Worm (Caenorhabditis elegans) whole organism, dauer: ENCODE measurements around the gene srx-125.

Experiments
- unc-62 ChIP-seq: sonication (generic microtip); optimal IDR thresholded peaks from 2 replicates; lab custom pipeline; 2017; ENCODE audit warnings: missing biosample characterization, missing genetic modification reagents, missing genetic modification characterization

Gene srx-125

DNA sequence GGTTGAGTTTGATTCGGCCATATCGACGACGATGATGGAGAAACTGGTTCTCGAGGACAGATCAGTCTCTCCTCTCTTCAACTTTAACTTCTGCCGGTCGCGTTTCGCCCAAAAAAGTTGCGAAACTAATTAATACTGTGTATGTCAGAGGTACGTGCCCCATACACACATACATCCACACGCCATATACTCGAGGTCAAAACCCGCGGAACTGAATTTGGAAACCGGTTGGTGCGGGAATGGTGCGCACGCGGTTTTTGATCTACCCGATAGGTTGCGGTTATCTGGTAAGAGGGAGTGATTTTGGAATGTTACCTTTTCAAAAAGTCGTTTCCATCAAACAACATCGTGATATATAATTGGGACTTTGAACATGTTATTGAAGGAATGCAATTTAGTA lies 13.1 kb downstream of the srx-125 start, which contains the start of gene ifbp-1:
TSS of gene ifbp-1 (minus strand) at position 85 of the 400 bp plus-strand sequence.
- TF ChIP-seq unc-62 (GFP tag; lab: Kevin White, UChicago): no peak

DNA sequence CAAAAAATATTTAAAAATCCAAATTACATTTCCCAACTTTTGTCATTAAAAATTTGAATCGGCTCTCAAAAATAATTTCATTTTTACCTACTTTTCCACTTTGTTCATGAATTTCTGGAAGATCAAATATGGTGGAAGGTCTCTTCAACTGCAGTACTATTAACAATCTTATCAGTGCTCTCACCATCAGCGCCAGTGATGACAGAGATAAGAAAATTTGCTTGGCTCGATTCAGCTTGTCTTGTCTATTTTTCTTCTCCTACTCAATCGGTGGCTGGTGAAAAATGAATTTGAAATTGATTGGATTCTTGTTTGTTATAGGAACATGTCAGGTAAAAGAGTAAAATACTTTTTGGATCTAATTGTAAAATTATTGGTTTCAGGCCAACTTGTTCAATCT lies 13.9 kb downstream of the srx-125 start, which contains the start of gene cpz-2:
TSS of gene cpz-2 (plus strand) at position 210 of the 400 bp plus-strand sequence.
- no peak for TF ChIP-seq unc-62 (GFP tag; lab: Kevin White, UChicago)

DNA sequence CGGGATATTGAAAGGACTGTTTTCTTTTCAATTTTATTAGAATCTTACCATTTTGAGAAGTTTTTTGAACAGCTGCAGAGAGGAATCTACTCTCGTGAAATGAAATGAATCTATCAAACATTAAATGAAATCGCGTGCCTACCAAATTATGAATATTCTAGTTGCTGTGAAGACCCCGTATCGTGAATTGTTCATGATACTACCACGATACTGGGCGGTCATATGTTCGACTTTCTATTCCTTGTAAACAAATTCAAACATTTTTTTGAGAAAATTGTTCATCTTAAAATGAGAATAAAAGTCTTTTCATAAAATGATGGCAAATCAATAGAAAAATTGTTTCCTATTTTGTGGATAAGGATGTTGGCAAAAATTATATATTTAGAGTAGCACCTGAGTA lies 18.7 kb downstream of the srx-125 start, which contains the start of gene gcy-34:
TSS of gene gcy-34 (minus strand) at position 101 of the 400 bp plus-strand sequence.
- no peak for TF ChIP-seq unc-62 (GFP tag; lab: Kevin White, UChicago)

DNA sequence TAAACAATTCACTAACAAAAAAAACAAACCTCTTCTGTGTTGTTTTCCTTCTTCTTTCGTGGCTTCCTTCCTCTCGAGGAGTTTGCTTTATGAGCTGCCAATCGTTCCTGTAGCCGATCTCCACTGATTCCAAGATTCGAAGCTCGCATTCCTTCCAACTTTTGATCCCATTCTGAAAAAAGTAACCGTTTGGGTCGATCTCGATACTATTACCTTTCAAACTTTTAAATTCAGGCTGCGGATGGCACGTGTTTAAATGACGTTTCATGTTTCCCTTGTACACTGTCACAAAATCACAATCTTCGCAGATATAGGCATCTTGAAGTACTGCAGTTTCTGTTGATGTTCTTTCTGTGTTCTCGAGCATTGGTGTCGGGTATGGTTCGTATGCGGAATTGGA lies 20.3 kb downstream of the srx-125 start:
- TF ChIP-seq unc-62 (GFP tag; lab: Kevin White, UChicago): no peak

DNA sequence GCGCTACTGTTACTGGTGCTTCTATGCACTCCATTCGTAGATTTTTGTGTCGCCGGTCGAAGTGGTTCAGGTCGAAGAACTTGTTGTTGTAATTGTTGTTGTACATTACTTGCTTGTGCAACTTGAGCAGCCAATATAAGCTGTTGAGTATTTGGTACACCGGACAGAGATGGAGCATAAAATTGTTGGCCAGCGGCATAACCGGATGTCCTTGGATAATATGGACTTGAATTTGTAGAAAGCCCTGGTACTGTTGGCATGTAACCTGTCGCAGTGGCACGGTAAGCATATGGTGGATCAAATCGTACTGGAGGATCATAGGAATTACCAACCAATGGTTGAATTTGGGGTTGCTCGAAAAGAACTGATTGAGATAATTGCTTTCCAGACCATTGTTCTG lies 21.8 kb downstream of the srx-125 start:
- no peak for TF ChIP-seq unc-62 (GFP tag; lab: Kevin White, UChicago)

DNA sequence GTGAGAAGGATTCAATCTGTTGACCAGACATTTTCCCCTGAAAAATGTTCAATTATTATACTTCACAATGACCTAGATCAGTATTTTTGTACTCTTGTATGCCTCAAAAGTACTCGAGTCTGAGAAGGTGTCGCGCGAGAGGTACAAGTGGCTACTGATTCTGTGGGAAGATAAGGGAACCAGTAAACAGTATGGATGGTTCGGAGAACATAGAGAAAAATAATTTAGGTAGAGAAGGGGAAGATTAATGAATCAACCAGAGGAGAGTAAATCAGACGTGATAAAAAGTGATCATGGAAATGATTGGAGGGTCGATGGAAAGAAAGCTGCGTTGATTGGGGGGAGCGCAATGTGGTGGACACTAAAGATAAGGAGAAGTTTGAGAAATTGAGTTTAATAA lies 22.3 kb downstream of the srx-125 start:
- no peak for TF ChIP-seq unc-62 (GFP tag; lab: Kevin White, UChicago)

DNA sequence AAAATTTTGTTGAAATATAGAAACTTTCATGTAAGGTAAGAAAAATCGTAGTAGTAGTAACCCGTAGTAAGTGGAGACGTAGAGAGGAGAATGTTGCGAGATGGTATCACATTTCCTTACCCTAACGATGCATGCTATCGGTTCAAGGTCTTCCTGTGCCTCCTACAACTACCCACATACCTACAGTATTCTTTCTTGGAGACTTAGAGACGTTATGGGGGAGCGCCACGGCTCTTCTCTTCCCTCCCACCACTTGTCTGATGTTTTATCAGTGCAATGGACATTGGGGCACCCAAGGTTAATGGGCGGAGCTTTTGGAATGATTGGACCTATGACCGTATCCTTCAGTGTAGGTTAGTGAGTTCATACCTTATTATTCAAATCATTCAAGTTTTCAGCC lies 23.8 kb downstream of the srx-125 start:
- TF ChIP-seq unc-62 (GFP tag; lab: Kevin White, UChicago): no peak

DNA sequence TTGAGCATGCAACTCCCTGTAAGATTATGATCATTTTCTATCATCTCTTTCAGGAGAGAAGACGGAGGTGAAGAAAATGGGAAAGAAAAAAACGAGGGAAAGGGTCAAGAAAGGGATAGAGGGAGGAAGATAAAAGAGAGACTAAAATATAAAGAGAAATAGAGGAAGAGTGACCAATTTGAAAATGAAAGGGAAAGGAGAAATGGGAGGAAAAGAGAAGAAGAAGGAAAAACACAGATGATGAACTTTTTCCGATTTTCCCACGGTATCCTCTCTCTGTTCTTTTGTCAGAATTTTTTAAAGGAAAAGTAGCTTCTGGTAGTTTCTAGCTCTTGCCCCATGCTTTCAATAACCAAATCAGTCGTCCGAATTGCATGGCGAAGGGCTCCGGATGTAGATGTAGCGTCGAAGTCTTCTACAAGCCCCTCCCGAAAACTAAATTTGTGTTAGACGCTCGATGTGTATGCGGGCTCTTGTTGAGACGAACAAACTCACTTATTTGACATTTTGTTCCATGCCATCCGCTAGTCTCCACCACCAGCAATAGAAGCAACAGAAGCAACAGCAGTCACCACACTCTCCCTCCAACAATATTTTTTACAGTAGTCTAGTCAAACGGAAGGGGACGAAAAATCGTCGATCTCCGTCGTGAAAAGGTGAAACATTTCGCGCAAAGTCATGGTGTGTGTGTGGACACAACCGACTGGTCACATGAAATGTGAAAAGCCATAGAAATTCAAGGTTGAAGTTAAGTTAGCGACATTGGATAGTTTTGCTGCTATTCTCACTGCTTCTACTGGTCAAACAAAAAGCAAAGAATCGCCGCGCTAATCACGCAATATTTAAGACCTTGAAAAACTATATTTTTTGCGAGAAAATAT lies 24.5 kb downstream of the srx-125 start, which contains the start of gene somi-1:
TSS of gene somi-1 (minus strand) at position 18 of the 881 bp plus-strand sequence.
- no peak for TF ChIP-seq unc-62 (GFP tag; lab: Kevin White, UChicago)

DNA sequence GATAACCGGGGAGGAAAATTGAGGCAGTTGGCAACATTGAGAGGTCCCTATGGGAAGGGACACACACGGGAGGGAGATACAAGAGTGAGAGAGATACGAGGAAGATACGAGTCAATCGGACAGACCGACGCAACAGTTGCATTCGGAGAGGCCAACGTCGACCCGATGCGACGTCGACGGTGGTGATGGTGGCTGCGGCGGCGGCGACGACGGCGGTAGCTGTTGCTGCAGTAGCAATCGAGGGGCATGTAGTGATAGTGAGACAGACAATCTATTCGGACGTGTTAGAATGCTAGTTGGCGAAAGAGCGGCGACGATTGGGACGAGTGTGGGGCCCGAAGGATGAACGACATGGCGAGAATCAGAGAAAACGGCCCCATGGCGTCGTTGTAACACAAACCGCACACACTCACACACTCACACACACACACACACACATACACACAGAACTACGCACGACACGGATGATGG lies 26.2 kb downstream of the srx-125 start:
- no peak for TF ChIP-seq unc-62 (GFP tag; lab: Kevin White, UChicago)

DNA sequence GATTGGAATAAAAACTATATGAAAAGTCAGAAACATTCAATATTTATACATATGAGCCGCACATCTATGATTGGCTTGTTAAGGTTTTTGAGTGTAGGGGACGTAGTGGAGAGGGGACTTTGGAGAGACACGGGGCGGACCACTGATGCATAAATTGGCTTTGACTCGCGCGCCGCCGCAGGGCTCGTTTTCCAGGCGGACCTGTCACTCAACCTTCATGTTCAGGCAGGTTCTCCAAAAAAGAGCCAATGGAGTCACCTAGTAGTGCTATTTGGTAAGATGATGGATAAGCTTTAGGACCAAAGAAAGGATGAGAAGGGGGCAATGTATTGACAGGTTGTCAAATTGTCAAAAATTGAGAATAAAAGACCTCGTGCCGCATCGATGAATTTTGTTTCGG lies 27.8 kb downstream of the srx-125 start:
- TF ChIP-seq unc-62 (GFP tag; lab: Kevin White, UChicago): no peak

DNA sequence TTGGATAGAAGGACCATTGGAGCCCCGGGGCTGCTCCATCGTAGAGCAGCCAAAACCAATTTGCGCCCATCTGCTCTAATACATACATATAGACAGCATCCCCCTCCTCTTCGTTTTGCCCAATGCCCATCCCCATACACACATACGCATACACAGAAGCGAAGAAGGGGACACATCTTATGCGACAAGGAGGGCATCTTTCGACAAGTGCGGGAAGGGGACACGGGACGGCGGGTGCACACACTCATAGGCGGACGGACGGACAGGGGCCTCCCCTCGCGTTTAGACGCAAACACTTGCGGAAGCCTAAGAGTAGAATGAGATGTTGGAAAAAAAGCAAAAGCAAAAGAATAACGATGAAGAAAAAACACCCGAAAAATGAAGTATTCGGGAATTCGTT lies 29.3 kb downstream of the srx-125 start:
- no peak for TF ChIP-seq unc-62 (GFP tag; lab: Kevin White, UChicago)

DNA sequence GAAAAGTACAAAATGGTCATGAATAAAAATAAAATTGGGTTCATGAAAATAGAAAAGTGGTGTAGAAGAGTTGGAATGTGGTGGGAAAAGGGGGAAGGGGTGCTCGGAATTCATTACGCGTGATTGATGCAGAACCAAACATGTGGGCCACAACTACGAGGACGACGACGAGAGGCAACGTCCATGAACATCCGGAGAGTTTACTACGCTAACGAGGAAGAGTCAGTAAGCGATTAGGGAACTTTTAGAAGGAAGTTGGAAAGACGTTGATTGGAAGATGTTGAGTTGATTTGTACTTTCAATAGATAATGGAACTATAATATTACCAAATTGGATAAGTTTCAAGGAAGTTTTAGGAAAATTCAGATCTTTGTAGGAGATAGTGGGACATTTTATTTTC lies 34.5 kb downstream of the srx-125 start:
- TF ChIP-seq unc-62 (GFP tag; lab: Kevin White, UChicago): no peak

DNA sequence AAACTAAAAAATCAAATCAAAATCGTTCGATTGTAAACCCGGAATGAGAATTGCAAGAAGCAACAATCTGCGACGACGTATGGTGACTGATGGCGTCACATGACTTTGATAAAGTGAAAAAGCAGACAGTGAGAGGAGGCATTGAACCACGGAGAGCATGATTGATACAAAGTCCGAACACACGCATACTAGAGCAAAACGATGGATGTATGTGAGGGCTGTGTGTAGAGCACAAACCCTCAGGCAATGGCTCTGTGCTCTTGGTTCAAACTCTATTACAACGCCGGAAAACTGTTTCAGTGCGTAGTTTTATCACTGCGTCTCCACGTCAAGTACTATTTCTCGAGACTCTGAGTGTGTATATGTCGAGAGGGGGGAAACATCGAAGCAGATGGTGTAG lies 35.4 kb downstream of the srx-125 start:
- TF ChIP-seq unc-62 (GFP tag; lab: Kevin White, UChicago): no peak

DNA sequence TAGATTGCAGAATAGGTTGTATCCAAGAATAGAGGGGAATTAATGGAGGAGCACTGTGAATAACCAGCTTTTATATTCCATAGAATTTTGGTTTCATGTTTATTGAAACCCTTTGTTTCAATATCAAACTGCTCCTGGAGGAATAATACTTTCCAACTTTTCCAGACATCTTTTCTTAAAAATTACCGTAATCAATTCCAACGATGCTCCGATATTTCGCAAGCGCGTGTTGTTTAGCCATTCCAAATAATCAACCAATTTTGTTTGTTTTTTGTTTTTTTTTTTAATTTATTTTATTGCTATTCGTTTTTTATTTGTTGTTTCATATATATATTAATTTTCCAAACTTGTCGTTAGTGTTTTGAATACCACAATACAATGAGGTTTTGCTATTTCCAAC lies 38.9 kb downstream of the srx-125 start, which contains the start of gene cutl-1:
TSS of gene cutl-1 (minus strand) at position 83 of the 400 bp plus-strand sequence.
- TF ChIP-seq unc-62 (GFP tag; lab: Kevin White, UChicago): no peak

DNA sequence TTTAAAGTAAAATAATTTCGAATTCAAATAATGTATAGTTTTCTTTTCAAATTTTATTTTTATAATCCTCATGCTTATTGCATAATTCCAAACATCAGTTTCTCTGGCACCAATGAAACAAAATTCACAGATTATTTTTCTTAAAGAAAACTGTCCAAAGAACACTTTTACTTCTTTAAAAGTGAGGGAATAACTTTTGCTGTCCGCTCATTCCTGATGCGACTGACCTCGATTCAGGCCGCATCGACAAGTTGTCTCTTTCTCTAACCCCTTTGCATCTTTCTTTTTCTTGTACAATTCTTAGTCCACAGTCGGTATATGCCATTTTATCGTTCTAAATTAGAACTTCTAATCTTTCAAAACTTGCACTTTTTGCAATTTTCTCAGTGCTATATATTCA lies 39.4 kb downstream of the srx-125 start, which contains the start of gene F53F1.2:
TSS of gene F53F1.2 (plus strand) at position 306 of the 400 bp plus-strand sequence.
- no peak for TF ChIP-seq unc-62 (GFP tag; lab: Kevin White, UChicago)

DNA sequence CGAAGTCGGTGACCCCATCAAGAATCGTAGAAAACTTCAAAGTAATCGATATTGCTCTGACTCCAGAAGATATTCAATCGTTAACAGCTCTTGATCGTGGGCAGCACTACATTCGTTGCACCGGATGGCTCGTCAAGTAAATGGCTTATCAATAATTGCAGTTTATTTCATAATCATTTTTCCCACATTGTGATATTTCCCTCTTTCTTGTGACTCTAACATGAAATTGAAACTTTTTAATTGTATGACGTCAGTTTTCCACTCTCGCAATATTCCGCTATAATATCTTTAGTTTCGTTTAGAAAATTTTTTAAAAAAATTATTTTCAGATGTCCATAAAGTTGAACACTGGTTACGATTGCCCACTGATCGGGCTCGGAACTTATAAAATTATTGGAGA lies 40.8 kb downstream of the srx-125 start, which contains the start of gene F53F1.3:
TSS of gene F53F1.3 (plus strand) at position 330 of the 400 bp plus-strand sequence.
- no peak for TF ChIP-seq unc-62 (GFP tag; lab: Kevin White, UChicago)
